Worm (Caenorhabditis elegans) whole organism, L4 larva: Measurements from ENCODE around the gene T24H10.1.

ENCODE experiments used
- F26F4.8 ChIP-seq: fragments of 200-800 bp; sonication (Bioruptor generic); conservative IDR thresholded peaks from 2 replicates; pipeline ENCODE4 v1.3.6; 2022; ENCODE audit warnings: missing genetic modification characterization, missing compliant biosample characterization
- T20F7.1 ChIP-seq: fragments of 200-800 bp; sonication (Bioruptor generic); optimal IDR thresholded peaks from 2 replicates; lab custom pipeline; 2018; ENCODE audit warnings: mild to moderate bottlenecking, missing genetic modification characterization, missing compliant biosample characterization
- T26A8.4 ChIP-seq: fragments of 200-800 bp; sonication (Bioruptor generic); IDR thresholded peaks from 2 replicates; pipeline ENCODE4 v1.3.6; 2022; ENCODE audit warnings: missing genetic modification characterization, missing compliant biosample characterization
- Y105C5A.15 ChIP-seq: fragments of 200-800 bp; sonication (Bioruptor generic); IDR thresholded peaks from 2 replicates; pipeline ENCODE4 v1.3.6; 2022; ENCODE audit warnings: missing genetic modification characterization, missing compliant biosample characterization
- aha-1 ChIP-seq: fragments of 150-350 bp; peaks from one replicate; lab custom pipeline; 2014; ENCODE audit warnings: missing biosample characterization, missing genetic modification characterization
- aly-2 ChIP-seq: sonication (generic microtip); optimal IDR thresholded peaks from 2 replicates; lab custom pipeline; 2018; ENCODE audit warnings: missing biosample characterization, missing genetic modification characterization
- ama-1 ChIP-seq: fragments of 150-350 bp; optimal IDR thresholded peaks from 2 replicates; lab custom pipeline; 2014; ENCODE audit warnings: inconsistent platforms, mixed read lengths
- ceh-28 ChIP-seq: fragments of 150-350 bp; optimal IDR thresholded peaks from 2 replicates; lab custom pipeline; 2014; ENCODE audit warnings: missing biosample characterization, missing genetic modification reagents, missing genetic modification characterization
- ceh-62 ChIP-seq: sonication (generic microtip); optimal IDR thresholded peaks from 2 replicates; lab custom pipeline; 2017; ENCODE audit warnings: missing biosample characterization, missing genetic modification characterization
- ces-1 ChIP-seq: fragments of 150-350 bp; sonication (generic microtip); optimal IDR thresholded peaks from 4 replicates; lab custom pipeline; 2014; ENCODE audit warnings: missing biosample characterization, missing genetic modification reagents, missing genetic modification characterization
- ctbp-1 ChIP-seq: fragments of 200-800 bp; sonication (Bioruptor generic); IDR thresholded peaks from 2 replicates; pipeline ENCODE4 v1.3.6; 2022; ENCODE audit warnings: missing genetic modification reagents, missing genetic modification characterization, missing compliant biosample characterization
- daf-12 ChIP-seq: fragments of 150-350 bp; optimal IDR thresholded peaks from 2 replicates; lab custom pipeline; 2014; ENCODE audit warnings: missing biosample characterization, missing genetic modification reagents, missing genetic modification characterization
- daf-19 ChIP-seq: fragments of 200-800 bp; sonication (Bioruptor generic); conservative IDR thresholded peaks from 2 replicates; pipeline ENCODE4 v1.3.6; 2022; ENCODE audit warnings: missing genetic modification characterization, missing compliant biosample characterization
- dmd-6 ChIP-seq: fragments of 200-800 bp; sonication (Bioruptor generic); IDR thresholded peaks from 2 replicates; pipeline ENCODE4 v1.3.6; 2022; ENCODE audit warnings: missing genetic modification reagents, missing genetic modification characterization, missing compliant biosample characterization
- dmd-8 ChIP-seq: fragments of 200-800 bp; sonication (Bioruptor generic); IDR thresholded peaks from 2 replicates; pipeline ENCODE4 v1.3.6; 2022; ENCODE audit warnings: missing genetic modification characterization, missing compliant biosample characterization
- dpl-1 ChIP-seq: fragments of 150-350 bp; optimal IDR thresholded peaks from 2 replicates; lab custom pipeline; 2014; ENCODE audit warnings: missing biosample characterization, missing genetic modification reagents, missing genetic modification characterization
- duxl-1 ChIP-seq: sonication (generic microtip); optimal IDR thresholded peaks from 2 replicates; lab custom pipeline; 2016; ENCODE audit warnings: mild to moderate bottlenecking, missing genetic modification characterization, moderate library complexity, missing compliant biosample characterization; ENCODE audit not compliant: poor library complexity
- dve-1 ChIP-seq: sonication (generic microtip); optimal IDR thresholded peaks from 2 replicates; lab custom pipeline; 2017; ENCODE audit warnings: antibody characterized with exemption, mild to moderate bottlenecking, missing genetic modification characterization, missing compliant biosample characterization; ENCODE audit not compliant: insufficient read depth
- egl-27 ChIP-seq: sonication (generic microtip); optimal IDR thresholded peaks from 3 replicates; lab custom pipeline; 2017; ENCODE audit warnings: missing biosample characterization, missing genetic modification reagents, missing genetic modification characterization
- egl-43 ChIP-seq: fragments of 200-800 bp; sonication (Bioruptor generic); IDR thresholded peaks from 2 replicates; pipeline ENCODE4 v1.3.6; 2022; ENCODE audit warnings: missing genetic modification reagents, missing genetic modification characterization, missing compliant biosample characterization
- fkh-10 ChIP-seq: fragments of 150-350 bp; optimal IDR thresholded peaks from 2 replicates; lab custom pipeline; 2014; ENCODE audit warnings: missing biosample characterization, missing genetic modification reagents, missing genetic modification characterization
- fos-1 ChIP-seq: fragments of 150-350 bp; optimal IDR thresholded peaks from 2 replicates; lab custom pipeline; 2014; ENCODE audit warnings: missing biosample characterization, missing genetic modification characterization
- hif-1 ChIP-seq, 2 experiments: sonication (generic microtip); optimal IDR thresholded peaks; 2 replicates each; lab custom pipeline; 2016 to 2017; ENCODE audit warnings: missing compliant biosample characterization in 2 of 2, missing genetic modification characterization in 2 of 2, missing genetic modification reagents in 2 of 2, missing genotype in 2 of 2, mild to moderate bottlenecking in 1 of 2
- hlh-11 ChIP-seq: fragments of 200-800 bp; sonication (Bioruptor generic); optimal IDR thresholded peaks from 2 replicates; lab custom pipeline; 2018; ENCODE audit warnings: mild to moderate bottlenecking, missing genetic modification characterization, missing compliant biosample characterization
- hmg-1.1 ChIP-seq: fragments of 200-800 bp; sonication (Bioruptor generic); IDR thresholded peaks from 2 replicates; pipeline ENCODE4 v1.3.6; 2022; ENCODE audit warnings: missing genetic modification reagents, missing genetic modification characterization, missing compliant biosample characterization
- lim-7 ChIP-seq: fragments of 200-800 bp; sonication (Bioruptor generic); IDR thresholded peaks from 2 replicates; pipeline ENCODE4 v1.3.6; 2022; ENCODE audit warnings: missing genetic modification characterization, missing compliant biosample characterization
- lin-1 ChIP-seq: fragments of 200-800 bp; sonication (Bioruptor generic); IDR thresholded peaks from 2 replicates; pipeline ENCODE4 v1.3.6; 2022; ENCODE audit warnings: missing genetic modification reagents, missing genetic modification characterization, missing compliant biosample characterization
- lin-13 ChIP-seq: fragments of 150-350 bp; optimal IDR thresholded peaks from 2 replicates; lab custom pipeline; 2014; ENCODE audit warnings: missing biosample characterization, missing genetic modification reagents, missing genetic modification characterization
- lin-15B ChIP-seq: fragments of 150-350 bp; sonication (generic microtip); optimal IDR thresholded peaks from 3 replicates; lab custom pipeline; 2014; ENCODE audit warnings: missing biosample characterization, missing genetic modification characterization
- lin-29 ChIP-seq: fragments of 200-800 bp; sonication (Bioruptor generic); IDR thresholded peaks from 2 replicates; pipeline ENCODE4 v1.3.6; 2022; ENCODE audit warnings: missing genetic modification reagents, missing genetic modification characterization, missing compliant biosample characterization
- lsy-2 ChIP-seq, 2 experiments: fragments of 150-350 bp in 1 of 2; sonication (generic microtip) in 1 of 2; optimal IDR thresholded peaks; 2 replicates each; lab custom pipeline; 2014 to 2017; ENCODE audit warnings: missing biosample characterization in 2 of 2, missing genetic modification characterization in 2 of 2
- madf-9 ChIP-seq: fragments of 200-800 bp; sonication (Bioruptor generic); conservative IDR thresholded peaks from 2 replicates; pipeline ENCODE4 v1.3.6; 2022; ENCODE audit warnings: missing genetic modification reagents, missing genetic modification characterization, missing compliant biosample characterization
- mep-1 ChIP-seq: fragments of 150-350 bp; sonication (generic microtip); optimal IDR thresholded peaks from 3 replicates; lab custom pipeline; 2014; ENCODE audit warnings: missing biosample characterization, missing genetic modification characterization
- mes-2 ChIP-seq: sonication (generic microtip); optimal IDR thresholded peaks from 2 replicates; lab custom pipeline; 2016; ENCODE audit warnings: missing genotype, mild to moderate bottlenecking, missing genetic modification characterization, missing compliant biosample characterization; ENCODE audit not compliant: poor library complexity, severe bottlenecking
- mxl-3 ChIP-seq: fragments of 200-800 bp; sonication (Bioruptor generic); optimal IDR thresholded peaks from 2 replicates; lab custom pipeline; 2018; ENCODE audit warnings: mild to moderate bottlenecking, missing genetic modification characterization, missing compliant biosample characterization
- nhr-11 ChIP-seq: fragments of 150-350 bp; optimal IDR thresholded peaks from 2 replicates; lab custom pipeline; 2014; ENCODE audit warnings: missing biosample characterization, missing genetic modification characterization
- nhr-111 ChIP-seq: fragments of 200-800 bp; sonication (Bioruptor generic); optimal IDR thresholded peaks from 2 replicates; lab custom pipeline; 2018; ENCODE audit warnings: mild to moderate bottlenecking, missing genetic modification characterization, missing compliant biosample characterization
- nhr-25 ChIP-seq: sonication (generic microtip); optimal IDR thresholded peaks from 2 replicates; lab custom pipeline; 2017; ENCODE audit warnings: missing genetic modification characterization, mild to moderate bottlenecking, missing compliant biosample characterization, antibody characterized with exemption, moderate library complexity, borderline replicate concordance; ENCODE audit not compliant: insufficient read depth
- nhr-28 ChIP-seq: fragments of 150-350 bp; optimal IDR thresholded peaks from 2 replicates; lab custom pipeline; 2014; ENCODE audit warnings: missing biosample characterization, missing genetic modification characterization
- nhr-41 ChIP-seq: fragments of 200-800 bp; sonication (Bioruptor generic); IDR thresholded peaks from 2 replicates; pipeline ENCODE4 v1.3.6; 2022; ENCODE audit warnings: missing genetic modification reagents, missing genetic modification characterization, missing compliant biosample characterization
- nhr-6 ChIP-seq: fragments of 150-350 bp; optimal IDR thresholded peaks from 2 replicates; lab custom pipeline; 2014; ENCODE audit warnings: missing biosample characterization, missing genetic modification characterization
- nhr-76 ChIP-seq: fragments of 150-350 bp; optimal IDR thresholded peaks from 2 replicates; lab custom pipeline; 2014; ENCODE audit warnings: missing biosample characterization, missing genetic modification characterization
- rbr-2 ChIP-seq: sonication (generic microtip); optimal IDR thresholded peaks from 2 replicates; lab custom pipeline; 2016; ENCODE audit warnings: missing genotype, missing genetic modification characterization, missing compliant biosample characterization
- set-16 ChIP-seq: fragments of 200-800 bp; sonication (Bioruptor generic); IDR thresholded peaks from 2 replicates; pipeline ENCODE4 v1.3.6; 2022; ENCODE audit warnings: missing genetic modification reagents, missing genetic modification characterization, missing compliant biosample characterization
- snpc-4 ChIP-seq: fragments of 150-350 bp; optimal IDR thresholded peaks from 2 replicates; lab custom pipeline; 2014; ENCODE audit warnings: missing biosample characterization, missing genetic modification characterization
- tag-97 ChIP-seq: fragments of 200-800 bp; sonication (Bioruptor generic); IDR thresholded peaks from 2 replicates; pipeline ENCODE4 v1.3.6; 2022; ENCODE audit warnings: missing genetic modification characterization, missing compliant biosample characterization
- vab-7 ChIP-seq: fragments of 200-800 bp; sonication (Bioruptor generic); IDR thresholded peaks from 2 replicates; pipeline ENCODE4 v1.3.6; 2022; ENCODE audit warnings: missing genetic modification reagents, missing genetic modification characterization, missing compliant biosample characterization
- zag-1 ChIP-seq: fragments of 150-350 bp; optimal IDR thresholded peaks from 2 replicates; lab custom pipeline; 2014; ENCODE audit warnings: missing biosample characterization, missing genetic modification characterization
- zfp-2 ChIP-seq: sonication (generic microtip); optimal IDR thresholded peaks from 2 replicates; lab custom pipeline; 2016; ENCODE audit warnings: mild to moderate bottlenecking, missing genetic modification characterization, missing compliant biosample characterization
- zip-11 ChIP-seq: fragments of 200-800 bp; sonication (Bioruptor generic); IDR thresholded peaks from 2 replicates; pipeline ENCODE4 v1.3.6; 2022; ENCODE audit warnings: missing genetic modification characterization, missing compliant biosample characterization
- zip-2 ChIP-seq: fragments of 150-350 bp; optimal IDR thresholded peaks from 2 replicates; lab custom pipeline; 2014; ENCODE audit warnings: missing biosample characterization, missing genetic modification characterization
- ztf-11 ChIP-seq: fragments of 150-350 bp; optimal IDR thresholded peaks from 2 replicates; lab custom pipeline; 2014; ENCODE audit warnings: missing biosample characterization, missing genetic modification characterization
- ztf-7 ChIP-seq: fragments of 150-350 bp; optimal IDR thresholded peaks from 2 replicates; lab custom pipeline; 2014; ENCODE audit warnings: missing biosample characterization, missing genetic modification characterization

The T24H10.1 gene

DNA sequence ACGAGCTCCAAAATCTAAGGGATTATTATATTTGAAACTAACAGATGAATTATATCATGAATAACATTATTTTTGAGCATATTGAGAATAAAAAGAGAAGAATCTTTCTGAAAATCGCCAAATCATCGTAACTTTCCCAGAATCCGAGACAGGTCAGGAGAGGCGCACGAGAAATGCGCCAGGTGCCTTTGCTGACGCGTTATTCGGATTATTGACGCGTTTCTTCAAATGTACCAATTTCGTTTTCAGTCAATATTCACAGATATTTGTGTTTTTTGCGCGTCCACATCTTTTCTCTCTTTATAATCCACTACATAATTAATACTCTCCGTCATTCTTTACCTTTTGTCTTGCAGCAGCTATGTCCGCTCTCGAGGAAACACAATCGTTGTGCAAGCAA lies at the start of gene T24H10.1:
Gene T24H10.1, plus strand, starts transcription at position 355 of the 400 bp plus-strand sequence.
- no peak for TF ChIP-seq lin-15B
- TF ChIP-seq Y105C5A.15 (GFP tag; lab: Robert Waterston, UW) = no peak
- TF ChIP-seq lim-7 (GFP tag; lab: Robert Waterston, UW) = no peak
- TF ChIP-seq lin-29 (GFP tag; lab: Robert Waterston, UW) = no peak
- peak; percentile 75 for TF ChIP-seq dpl-1 (GFP tag; lab: Kevin White, UChicago)
- no peak for TF ChIP-seq duxl-1 (tag; lab: Kevin White, UChicago)
- TF ChIP-seq ztf-7 (tag; lab: Kevin White, UChicago) = no peak
- no peak for TF ChIP-seq zip-2
- no peak for TF ChIP-seq aha-1
- no peak for TF ChIP-seq ceh-28 (tag; lab: Kevin White, UChicago)
- peak; percentile 65 for TF ChIP-seq T20F7.1
- TF ChIP-seq ctbp-1 (GFP tag; lab: Robert Waterston, UW) = peak; percentile 19; the same call in 1 of the 2 replicates
- peak; percentile 47 for TF ChIP-seq nhr-11 (tag; lab: Kevin White, UChicago)
- TF ChIP-seq lin-1 (GFP tag; lab: Robert Waterston, UW) = no peak
- no peak for TF ChIP-seq fkh-10 (GFP tag; lab: Kevin White, UChicago)
- peak; percentile 37 for TF ChIP-seq nhr-6 (tag; lab: Kevin White, UChicago)
- no peak for TF ChIP-seq zag-1 (tag; lab: Kevin White, UChicago)
- peak; percentile 10 for TF ChIP-seq mxl-3 (GFP tag; lab: Kevin White, UChicago)
- no peak for TF ChIP-seq zip-11 (GFP tag; lab: Robert Waterston, UW)
- no peak for TF ChIP-seq aly-2 (tag; lab: Kevin White, UChicago)
- peak; percentile 37 for TF ChIP-seq ama-1
- no peak for TF ChIP-seq madf-9 (GFP tag; lab: Robert Waterston, UW)
- peak; percentile 14 to 82 for TF ChIP-seq lsy-2 (tag; optimal IDR thresholded peaks at IDR 0.05; lab: Kevin White, UChicago)
- no peak for TF ChIP-seq set-16
- TF ChIP-seq nhr-25 (tag; lab: Kevin White, UChicago) = peak; percentile 51
- TF ChIP-seq mes-2 = peak; percentile 80
- no peak for TF ChIP-seq daf-12 (tag; lab: Kevin White, UChicago)
- peak; percentile 43; the same call in 1 of the 2 replicates for TF ChIP-seq T26A8.4
- TF ChIP-seq fos-1 (tag; lab: Kevin White, UChicago) = no peak
- TF ChIP-seq egl-43 = no peak
- TF ChIP-seq hmg-1.1 (GFP tag; lab: Robert Waterston, UW) = peak; percentile 53
- TF ChIP-seq dve-1 (tag; lab: Kevin White, UChicago) = peak; percentile 61
- TF ChIP-seq ztf-11 (tag; lab: Kevin White, UChicago) = no peak
- no peak for TF ChIP-seq nhr-41 (GFP tag; lab: Robert Waterston, UW)
- TF ChIP-seq lin-13 (GFP tag; lab: Kevin White, UChicago) = peak; percentile 70
- TF ChIP-seq F26F4.8 (GFP tag; lab: Robert Waterston, UW) = no peak
- no peak for TF ChIP-seq hif-1 (tag; optimal IDR thresholded peaks at IDR 0.05; lab: Kevin White, UChicago)
- TF ChIP-seq nhr-76 (tag; lab: Kevin White, UChicago) = no peak
- TF ChIP-seq ces-1 (GFP tag; lab: Kevin White, UChicago) = no peak
- no peak for TF ChIP-seq zfp-2 (tag; lab: Kevin White, UChicago)
- TF ChIP-seq egl-27 = no peak
- TF ChIP-seq dmd-6 (GFP tag; lab: Robert Waterston, UW) = peak; percentile 65
- TF ChIP-seq nhr-111 (GFP tag; lab: Kevin White, UChicago) = no peak
- TF ChIP-seq rbr-2 = peak; percentile 71
- TF ChIP-seq daf-19 (GFP tag; lab: Robert Waterston, UW) = no peak
- no peak for TF ChIP-seq ceh-62
- no peak for TF ChIP-seq snpc-4 (tag; lab: Kevin White, UChicago)
- no peak for TF ChIP-seq vab-7 (GFP tag; lab: Robert Waterston, UW)
- TF ChIP-seq mep-1 (tag; lab: Kevin White, UChicago) = peak; percentile 77
- TF ChIP-seq hlh-11 (tag; lab: Kevin White, UChicago) = peak; percentile 64
- TF ChIP-seq nhr-28 (tag; lab: Kevin White, UChicago) = peak; percentile 10
- no peak for TF ChIP-seq tag-97 (GFP tag; lab: Robert Waterston, UW)
- TF ChIP-seq dmd-8 (GFP tag; lab: Robert Waterston, UW) = no peak
